Fruit fly (Drosophila melanogaster) whole organism, embryonic: ENCODE data around the gene Spc25.
A peak's percentile ranks its signal among the peaks of the same experiment; 100 is the strongest.

Experiments used
- Adf1 ChIP-seq: fragments of 200-800 bp; sonication (Bioruptor generic); IDR thresholded peaks from 2 replicates; pipeline ENCODE4 v1.3.6; 2022; ENCODE audit warnings: missing biosample characterization, missing genetic modification characterization
- B-H1 ChIP-seq: fragments of 200-800 bp; sonication (Bioruptor generic); IDR thresholded peaks from 3 replicates; pipeline ENCODE4 v1.3.6; 2022; ENCODE audit warnings: missing biosample characterization, missing genetic modification characterization
- CG14860 ChIP-seq: fragments of 200-800 bp; sonication (Bioruptor generic); IDR thresholded peaks from 3 replicates; pipeline ENCODE4 v1.3.6; 2022; ENCODE audit warnings: missing biosample characterization, missing genetic modification characterization; ENCODE audit not compliant: partially characterized antibody
- CG15269 ChIP-seq: fragments of 200-800 bp; sonication (Bioruptor generic); optimal IDR thresholded peaks from 2 replicates; lab custom pipeline; 2018; ENCODE audit warnings: missing biosample characterization, mild to moderate bottlenecking, missing genetic modification characterization, moderate library complexity
- CG31224 ChIP-seq: fragments of 200-800 bp; sonication (Bioruptor generic); IDR thresholded peaks from 2 replicates; pipeline ENCODE4 v1.3.6; 2022; ENCODE audit warnings: missing biosample characterization, missing genetic modification characterization
- CG31388 ChIP-seq: fragments of 200-800 bp; sonication (Bioruptor generic); optimal IDR thresholded peaks from 2 replicates; lab custom pipeline; 2016; ENCODE audit warnings: missing biosample characterization, missing genetic modification characterization
- CG6683 ChIP-seq: fragments of 200-800 bp; sonication (Bioruptor generic); optimal IDR thresholded peaks from 2 replicates; lab custom pipeline; 2017; ENCODE audit warnings: missing biosample characterization, mild to moderate bottlenecking, missing genetic modification characterization, missing genetic modification reagents
- CG6765 ChIP-seq: fragments of 200-800 bp; sonication (Bioruptor generic); optimal IDR thresholded peaks from 3 replicates; lab custom pipeline; 2017; ENCODE audit warnings: missing biosample characterization, mild to moderate bottlenecking, missing genetic modification characterization
- D ChIP-seq, 2 experiments: fragments of 200-800 bp in 1 of 2; fragments of >200 bp in 1 of 2; sonication (Bioruptor generic) in 1 of 2; optimal IDR thresholded peaks; 2 replicates in 1 of 2; 3 replicates in 1 of 2; lab custom pipeline; 2017; ENCODE audit warnings: mild to moderate bottlenecking in 1 of 2, missing biosample characterization in 1 of 2, missing genetic modification characterization in 1 of 2, missing genetic modification reagents in 1 of 2
- Deaf1 ChIP-seq: fragments of 200-800 bp; optimal IDR thresholded peaks from 3 replicates; lab custom pipeline; 2019; ENCODE audit warnings: missing biosample characterization, mild to moderate bottlenecking, missing genetic modification characterization, moderate library complexity
- Dip2 ChIP-seq: fragments of 200-800 bp; sonication (Bioruptor generic); IDR thresholded peaks from 2 replicates; pipeline ENCODE4 v1.3.6; 2022; ENCODE audit warnings: missing biosample characterization, missing genetic modification characterization
- Drgx ChIP-seq: fragments of 200-800 bp; sonication (Bioruptor generic); IDR thresholded peaks from 2 replicates; pipeline ENCODE4 v1.3.6; 2022; ENCODE audit warnings: missing biosample characterization, missing genetic modification characterization
- Elba2 ChIP-seq: fragments of 200-800 bp; sonication (Bioruptor generic); optimal IDR thresholded peaks from 3 replicates; lab custom pipeline; 2016; ENCODE audit warnings: missing biosample characterization, missing genetic modification characterization
- Ets97D ChIP-seq: fragments of 200-800 bp; sonication (Bioruptor generic); optimal IDR thresholded peaks from 3 replicates; lab custom pipeline; 2016; ENCODE audit warnings: missing biosample characterization, missing genetic modification characterization
- Hmx ChIP-seq: fragments of 200-800 bp; sonication (Bioruptor generic); optimal IDR thresholded peaks from 2 replicates; lab custom pipeline; 2016; ENCODE audit warnings: missing biosample characterization, missing genetic modification characterization
- Meics ChIP-seq: fragments of 200-800 bp; sonication (Bioruptor generic); optimal IDR thresholded peaks from 2 replicates; lab custom pipeline; 2017; ENCODE audit warnings: missing biosample characterization, mild to moderate bottlenecking, missing genetic modification characterization
- NC2α ChIP-seq: fragments of 200-800 bp; sonication (Bioruptor generic); optimal IDR thresholded peaks from 2 replicates; lab custom pipeline; 2016; ENCODE audit warnings: missing biosample characterization, missing genetic modification characterization
- NK7.1 ChIP-seq: fragments of 200-800 bp; sonication (Bioruptor generic); optimal IDR thresholded peaks from 3 replicates; lab custom pipeline; 2016; ENCODE audit warnings: missing biosample characterization, missing genetic modification characterization
- Nf-YA ChIP-seq: fragments of 200-800 bp; sonication (Bioruptor generic); IDR thresholded peaks from 2 replicates; pipeline ENCODE4 v1.3.6; 2022; ENCODE audit warnings: missing biosample characterization, missing genetic modification characterization
- Opbp ChIP-seq: fragments of 200-800 bp; sonication (Bioruptor generic); IDR thresholded peaks from 3 replicates; pipeline ENCODE4 v1.3.6; 2022; ENCODE audit warnings: missing biosample characterization, missing genetic modification characterization; ENCODE audit not compliant: partially characterized antibody
- Side ChIP-seq: fragments of 200-800 bp; sonication (Bioruptor generic); optimal IDR thresholded peaks from 2 replicates; lab custom pipeline; 2016; ENCODE audit warnings: missing biosample characterization, missing genetic modification characterization
- Spps ChIP-seq: fragments of 200-800 bp; sonication (Bioruptor generic); optimal IDR thresholded peaks from 2 replicates; lab custom pipeline; 2018; ENCODE audit warnings: missing biosample characterization, mild to moderate bottlenecking, missing genetic modification characterization
- Stat92E ChIP-seq, 3 experiments: fragments of >200 bp in 2 of 3; fragments of 200-800 bp in 1 of 3; sonication (Bioruptor generic) in 1 of 3; optimal IDR thresholded peaks; 2 replicates each; lab custom pipeline; 2017 to 2019; ENCODE audit warnings: missing biosample characterization in 3 of 3, missing genetic modification characterization in 3 of 3, mild to moderate bottlenecking in 1 of 3, moderate library complexity in 1 of 3
- aop ChIP-seq: fragments of 200-800 bp; sonication (Bioruptor generic); IDR thresholded peaks from 2 replicates; pipeline ENCODE4 v1.3.6; 2022; ENCODE audit warnings: missing biosample characterization, missing genetic modification characterization
- bcd ChIP-seq: fragments of 200-800 bp; sonication (Bioruptor generic); optimal IDR thresholded peaks from 2 replicates; lab custom pipeline; 2017; ENCODE audit warnings: missing biosample characterization, mild to moderate bottlenecking, missing genetic modification characterization
- bsh ChIP-seq, 2 experiments: fragments of 200-800 bp; sonication (Bioruptor generic); optimal IDR thresholded peaks; 2 replicates each; lab custom pipeline; 2017 to 2018; ENCODE audit warnings: mild to moderate bottlenecking in 2 of 2, missing biosample characterization in 2 of 2, missing genetic modification characterization in 2 of 2, moderate library complexity in 1 of 2
- chif ChIP-seq, 2 experiments: fragments of 200-800 bp; sonication (Bioruptor generic); optimal IDR thresholded peaks; 3 replicates each; lab custom pipeline; 2016; ENCODE audit warnings: missing biosample characterization in 2 of 2, missing genetic modification characterization in 2 of 2
- chm ChIP-seq: fragments of 200-800 bp; sonication (Bioruptor generic); IDR thresholded peaks from 2 replicates; pipeline ENCODE4 v1.3.6; 2022; ENCODE audit warnings: missing biosample characterization, missing genetic modification characterization
- chn ChIP-seq: fragments of 200-800 bp; sonication (Bioruptor generic); optimal IDR thresholded peaks from 2 replicates; lab custom pipeline; 2016; ENCODE audit warnings: missing biosample characterization, missing genetic modification characterization
- croc ChIP-seq: fragments of 200-800 bp; sonication (Bioruptor generic); conservative IDR thresholded peaks from 3 replicates; pipeline ENCODE4 v1.3.6; 2022; ENCODE audit warnings: missing biosample characterization, missing genetic modification characterization
- dm ChIP-seq: fragments of 200-800 bp; sonication (Bioruptor generic); optimal IDR thresholded peaks from 3 replicates; lab custom pipeline; 2016; ENCODE audit warnings: missing biosample characterization, missing genetic modification characterization
- eve ChIP-seq, 2 experiments: fragments of >200 bp; optimal IDR thresholded peaks; 2 replicates each; lab custom pipeline; 2017; ENCODE audit warnings: missing biosample characterization in 2 of 2, missing genetic modification characterization in 2 of 2
- eyg ChIP-seq: fragments of 200-800 bp; sonication (Bioruptor generic); optimal IDR thresholded peaks from 3 replicates; lab custom pipeline; 2016; ENCODE audit warnings: missing biosample characterization, missing genetic modification characterization
- grn ChIP-seq: fragments of 200-800 bp; sonication (Bioruptor generic); optimal IDR thresholded peaks from 3 replicates; lab custom pipeline; 2017; ENCODE audit warnings: missing biosample characterization, missing genetic modification characterization
- her ChIP-seq: fragments of 200-800 bp; sonication (Bioruptor generic); optimal IDR thresholded peaks from 2 replicates; lab custom pipeline; 2016; ENCODE audit warnings: missing biosample characterization, missing genetic modification characterization
- ind ChIP-seq: fragments of 200-800 bp; sonication (Bioruptor generic); optimal IDR thresholded peaks from 3 replicates; lab custom pipeline; 2016; ENCODE audit warnings: missing biosample characterization, missing genetic modification characterization
- kah ChIP-seq: fragments of 200-800 bp; sonication (Bioruptor generic); optimal IDR thresholded peaks from 2 replicates; lab custom pipeline; 2018; ENCODE audit warnings: missing biosample characterization, mild to moderate bottlenecking, missing genetic modification characterization
- kay ChIP-seq: fragments of 200-800 bp; sonication (Bioruptor generic); optimal IDR thresholded peaks from 2 replicates; lab custom pipeline; 2016; ENCODE audit warnings: missing biosample characterization, missing genetic modification characterization
- lola ChIP-seq, 3 experiments: fragments of >200 bp in 2 of 3; fragments of 200-800 bp in 1 of 3; sonication (Bioruptor generic) in 1 of 3; optimal IDR thresholded peaks; 2 replicates each; lab custom pipeline; 2017 to 2019; ENCODE audit warnings: missing biosample characterization in 3 of 3, missing genetic modification characterization in 3 of 3, mild to moderate bottlenecking in 1 of 3, moderate library complexity in 1 of 3
- nmo ChIP-seq: fragments of 200-800 bp; sonication (Bioruptor generic); optimal IDR thresholded peaks from 2 replicates; lab custom pipeline; 2018; ENCODE audit warnings: missing biosample characterization, mild to moderate bottlenecking, missing genetic modification characterization, moderate library complexity
- prd ChIP-seq, 3 experiments: fragments of >200 bp in 2 of 3; fragments of 200-800 bp in 1 of 3; sonication (Bioruptor generic) in 1 of 3; optimal IDR thresholded peaks in 2 of 3; IDR thresholded peaks in 1 of 3; 2 replicates in 2 of 3; 3 replicates in 1 of 3; pipeline versions ENCODE4 v1.3.6 to Lab custom; 2017 to 2022; ENCODE audit warnings: missing biosample characterization in 1 of 3, missing genetic modification characterization in 1 of 3
- pros ChIP-seq: fragments of 200-800 bp; sonication (Bioruptor generic); optimal IDR thresholded peaks from 3 replicates; lab custom pipeline; 2019; ENCODE audit warnings: missing biosample characterization, mild to moderate bottlenecking, missing genetic modification characterization, moderate library complexity
- repo ChIP-seq: fragments of 200-800 bp; sonication (Bioruptor generic); optimal IDR thresholded peaks from 2 replicates; lab custom pipeline; 2016; ENCODE audit warnings: missing biosample characterization, missing genetic modification characterization
- sim ChIP-seq: fragments of 200-800 bp; sonication (Bioruptor generic); IDR thresholded peaks from 2 replicates; pipeline ENCODE4 v1.3.6; 2022; ENCODE audit warnings: missing biosample characterization, missing genetic modification characterization
- slou ChIP-seq: fragments of 200-800 bp; sonication (Bioruptor generic); optimal IDR thresholded peaks from 3 replicates; lab custom pipeline; 2016; ENCODE audit warnings: missing biosample characterization, missing genetic modification characterization
- tap ChIP-seq: fragments of 200-800 bp; optimal IDR thresholded peaks from 3 replicates; lab custom pipeline; 2019; ENCODE audit warnings: missing biosample characterization, mild to moderate bottlenecking, missing genetic modification characterization, moderate library complexity
- vnd ChIP-seq: fragments of 200-800 bp; sonication (Bioruptor generic); IDR thresholded peaks from 3 replicates; pipeline ENCODE4 v1.3.6; 2022; ENCODE audit warnings: missing biosample characterization, missing genetic modification characterization; ENCODE audit not compliant: partially characterized antibody
- z ChIP-seq: fragments of 200-800 bp; sonication (Bioruptor generic); IDR thresholded peaks from 3 replicates; pipeline ENCODE4 v1.3.6; 2022; ENCODE audit warnings: missing biosample characterization, missing genetic modification characterization

Spc25 gene

DNA sequence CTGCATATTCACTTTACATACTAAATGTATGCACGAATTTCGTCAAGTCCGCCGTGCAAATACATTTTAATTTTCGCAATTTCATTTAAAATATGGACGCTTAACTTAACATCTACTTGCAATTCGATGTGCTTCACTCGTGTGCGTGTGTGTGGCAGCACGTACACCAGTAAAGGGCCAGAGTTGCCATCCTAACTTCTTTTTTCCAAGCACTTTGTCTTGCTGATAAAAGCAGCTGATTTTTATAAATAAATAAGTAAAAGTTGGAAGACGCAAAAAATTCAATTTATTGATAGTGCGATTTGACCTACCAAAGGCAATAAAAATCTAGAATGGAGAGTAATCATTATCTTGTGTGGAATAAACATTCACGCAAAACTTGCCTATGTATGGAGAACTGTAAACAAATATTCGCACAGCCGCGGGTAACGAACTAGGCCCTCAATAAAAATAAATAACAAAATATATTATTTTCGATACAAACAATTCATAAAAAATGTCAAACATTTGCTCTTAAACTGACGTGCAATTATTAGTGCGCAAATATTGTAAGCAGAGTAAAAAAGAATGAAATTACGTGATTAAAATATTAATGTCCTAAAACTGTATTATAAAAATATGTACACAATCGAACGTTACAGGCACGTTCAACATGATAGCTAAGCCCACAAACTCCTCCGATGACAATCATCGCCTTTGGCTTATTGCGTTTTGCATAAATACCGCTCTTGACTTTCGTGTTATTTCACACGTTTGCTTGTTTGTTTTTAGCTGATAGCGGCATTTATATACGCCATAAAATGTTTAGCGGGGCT lies 20.8 kb downstream of the Spc25 start (continued):
- TF ChIP-seq bcd (GFP tag; lab: Kevin White, UChicago) (peak; percentile 79), repo (GFP tag; lab: Kevin White, UChicago) (no peak), eve (GFP tag; optimal IDR thresholded peaks at IDR 0.05; lab: Kevin White, UChicago) (no peak), aop (GFP tag; lab: Robert Waterston, UW) (no peak), CG14860 (GFP tag; lab: Robert Waterston, UW) (no peak), CG31388 (no peak), tap (peak; percentile 27), CG6683 (GFP tag; lab: Kevin White, UChicago) (peak; percentile 6), Side (no peak), croc (GFP tag; lab: Robert Waterston, UW) (no peak; the same call in 1 of the 3 replicates), Ets97D (GFP tag; lab: Kevin White, UChicago) (no peak), Deaf1 (tag; lab: Kevin White, UChicago) (peak; percentile 40), NK7.1 (GFP tag; lab: Kevin White, UChicago) (no peak), chn (GFP tag; lab: Kevin White, UChicago) (peak; percentile 62), Spps (tag; lab: Kevin White, UChicago) (no peak), dm (GFP tag; lab: Kevin White, UChicago) (no peak), NC2α (GFP tag; lab: Kevin White, UChicago) (no peak), pros (GFP tag; lab: Kevin White, UChicago) (no peak), Meics (GFP tag; lab: Kevin White, UChicago) (peak; percentile 86), chif (GFP tag; optimal IDR thresholded peaks at IDR 0.05; lab: Kevin White, UChicago) (no peak), Drgx (GFP tag; lab: Robert Waterston, UW) (peak; percentile 70), kah (GFP tag; lab: Kevin White, UChicago) (no peak), z (GFP tag; lab: Robert Waterston, UW) (no peak), Elba2 (no peak), CG31224 (GFP tag; lab: Robert Waterston, UW) (peak; percentile 63), Nf-YA (GFP tag; lab: Robert Waterston, UW) (no peak), D (optimal IDR thresholded peaks at IDR 0.05; lab: Kevin White, UChicago) (no peak), D (GFP tag; optimal IDR thresholded peaks at IDR 0.05; lab: Kevin White, UChicago) (peak; percentile 31), CG15269 (peak; percentile 83), chm (GFP tag; lab: Robert Waterston, UW) (no peak), Opbp (no peak), grn (peak; percentile 32), ind (GFP tag; lab: Kevin White, UChicago) (peak; percentile 65), kay (GFP tag; lab: Kevin White, UChicago) (peak; percentile 25), slou (GFP tag; lab: Kevin White, UChicago) (peak; percentile 38), nmo (GFP tag; lab: Kevin White, UChicago) (peak; percentile 34), CG6765 (GFP tag; lab: Kevin White, UChicago) (peak; percentile 78), her (GFP tag; lab: Kevin White, UChicago) (no peak), eyg (GFP tag; lab: Kevin White, UChicago) (no peak), Dip2 (GFP tag; lab: Robert Waterston, UW) (no peak), B-H1 (GFP tag; lab: Robert Waterston, UW) (no peak), lola (GFP tag; optimal IDR thresholded peaks at IDR 0.05; lab: Kevin White, UChicago) (peak in 2 of 3 experiments; percentile 56 to 63), vnd (GFP tag; lab: Robert Waterston, UW) (no peak), bsh (GFP tag; optimal IDR thresholded peaks at IDR 0.05; lab: Kevin White, UChicago) (peak; percentile 23 to 67), Stat92E (GFP tag; optimal IDR thresholded peaks at IDR 0.05; lab: Kevin White, UChicago) (no peak), sim (GFP tag; lab: Robert Waterston, UW) (no peak), Adf1 (GFP tag; lab: Robert Waterston, UW) (no peak), Hmx (GFP tag; lab: Kevin White, UChicago) (peak; percentile 63), prd (optimal IDR thresholded peaks at IDR 0.05; lab: Kevin White, UChicago) (no peak), prd (GFP tag; IDR thresholded peaks at IDR 0.05; lab: Robert Waterston, UW) (peak; percentile 63)
